Worm (Caenorhabditis elegans) whole organism, late embryonic: ENCODE measurements around the gene ZC262.13.
A peak's percentile ranks its signal among the peaks of the same experiment; 100 is the strongest.
"Not testable (repeated sequence)": the region's sequence is repeated elsewhere in the genome, so short reads cannot be mapped to it uniquely, and the experiment has no call there.

Source experiments
- K02D7.2 ChIP-seq: sonication (generic microtip); optimal IDR thresholded peaks from 2 replicates; lab custom pipeline; 2017; ENCODE audit warnings: mild to moderate bottlenecking, missing genetic modification characterization, missing compliant biosample characterization
- K09A11.1 ChIP-seq: sonication (generic microtip); optimal IDR thresholded peaks from 2 replicates; lab custom pipeline; 2017; ENCODE audit warnings: antibody characterized with exemption, mild to moderate bottlenecking, missing genetic modification characterization, missing compliant biosample characterization; ENCODE audit not compliant: insufficient read depth
- T23F11.4 ChIP-seq: fragments of 200-800 bp; sonication (Bioruptor generic); optimal IDR thresholded peaks from 2 replicates; lab custom pipeline; 2018; ENCODE audit warnings: mild to moderate bottlenecking, missing genetic modification characterization, missing compliant biosample characterization
- Y22D7AL.16 ChIP-seq: sonication (generic microtip); optimal IDR thresholded peaks from 2 replicates; lab custom pipeline; 2016; ENCODE audit warnings: missing genetic modification characterization, missing compliant biosample characterization
- ahr-1 ChIP-seq: sonication (generic microtip); optimal IDR thresholded peaks from 2 replicates; lab custom pipeline; 2016; ENCODE audit warnings: missing genetic modification characterization, missing compliant biosample characterization
- ama-1 ChIP-seq: fragments of 150-350 bp; optimal IDR thresholded peaks from 2 replicates; lab custom pipeline; 2014
- ceh-14 ChIP-seq: sonication (generic microtip); optimal IDR thresholded peaks from 2 replicates; lab custom pipeline; 2016; ENCODE audit warnings: missing genotype, missing genetic modification characterization, missing compliant biosample characterization
- ceh-18 ChIP-seq: sonication (generic microtip); optimal IDR thresholded peaks from 2 replicates; lab custom pipeline; 2016; ENCODE audit warnings: missing genetic modification characterization, missing compliant biosample characterization
- ceh-22 ChIP-seq: sonication (generic microtip); optimal IDR thresholded peaks from 2 replicates; lab custom pipeline; 2017; ENCODE audit warnings: missing biosample characterization, missing genetic modification characterization
- ceh-34 ChIP-seq: sonication (generic microtip); optimal IDR thresholded peaks from 2 replicates; lab custom pipeline; 2016; ENCODE audit warnings: mild to moderate bottlenecking, missing genetic modification characterization, missing compliant biosample characterization
- ceh-48 ChIP-seq: sonication (generic microtip); optimal IDR thresholded peaks from 2 replicates; lab custom pipeline; 2016; ENCODE audit warnings: missing genetic modification characterization, inconsistent platforms, missing compliant biosample characterization
- ceh-9 ChIP-seq: sonication (generic microtip); optimal IDR thresholded peaks from 2 replicates; lab custom pipeline; 2016; ENCODE audit warnings: mild to moderate bottlenecking, missing genetic modification characterization, inconsistent platforms, missing compliant biosample characterization
- che-1 ChIP-seq: sonication (generic microtip); optimal IDR thresholded peaks from 2 replicates; lab custom pipeline; 2016; ENCODE audit warnings: mild to moderate bottlenecking, missing genetic modification characterization, missing compliant biosample characterization
- elt-2 ChIP-seq: sonication (generic microtip); optimal IDR thresholded peaks from 2 replicates; lab custom pipeline; 2016; ENCODE audit warnings: missing genetic modification reagents, missing genetic modification characterization, missing compliant biosample characterization
- fax-1 ChIP-seq: sonication (generic microtip); optimal IDR thresholded peaks from 2 replicates; lab custom pipeline; 2016; ENCODE audit warnings: missing genotype, missing genetic modification characterization, missing compliant biosample characterization
- hlh-30 ChIP-seq: sonication (generic microtip); optimal IDR thresholded peaks from 2 replicates; lab custom pipeline; 2017; ENCODE audit warnings: antibody characterized with exemption, missing genetic modification characterization, missing compliant biosample characterization; ENCODE audit not compliant: insufficient read depth
- hlh-6 ChIP-seq: sonication (generic microtip); optimal IDR thresholded peaks from 2 replicates; lab custom pipeline; 2016; ENCODE audit warnings: missing genotype, missing genetic modification characterization, missing compliant biosample characterization
- lin-11 ChIP-seq: fragments of 200-800 bp; sonication (Bioruptor generic); optimal IDR thresholded peaks from 2 replicates; lab custom pipeline; 2018; ENCODE audit warnings: mild to moderate bottlenecking, missing genetic modification characterization, missing compliant biosample characterization
- madf-2 ChIP-seq: sonication (generic microtip); optimal IDR thresholded peaks from 2 replicates; lab custom pipeline; 2017; ENCODE audit warnings: missing genetic modification characterization, missing compliant biosample characterization
- nfya-1 ChIP-seq: sonication (generic microtip); optimal IDR thresholded peaks from 2 replicates; lab custom pipeline; 2017; ENCODE audit warnings: missing genetic modification characterization, mild to moderate bottlenecking, missing compliant biosample characterization, antibody characterized with exemption, moderate library complexity
- nhr-232 ChIP-seq: sonication (generic microtip); optimal IDR thresholded peaks from 2 replicates; lab custom pipeline; 2016; ENCODE audit warnings: missing genetic modification characterization, missing compliant biosample characterization
- odd-2 ChIP-seq: sonication (generic microtip); optimal IDR thresholded peaks from 2 replicates; lab custom pipeline; 2017; ENCODE audit warnings: antibody characterized with exemption, mild to moderate bottlenecking, missing genetic modification characterization, missing compliant biosample characterization
- pax-1 ChIP-seq: fragments of 150-350 bp; optimal IDR thresholded peaks from 2 replicates; lab custom pipeline; 2014; ENCODE audit warnings: missing biosample characterization, missing genetic modification characterization
- pha-2 ChIP-seq: sonication (generic microtip); optimal IDR thresholded peaks from 2 replicates; lab custom pipeline; 2017; ENCODE audit warnings: mild to moderate bottlenecking, missing genetic modification characterization, missing compliant biosample characterization
- pha-4 ChIP-seq: fragments of 150-350 bp; optimal IDR thresholded peaks from 2 replicates; lab custom pipeline; 2018; ENCODE audit warnings: missing biosample characterization, missing genetic modification reagents, missing genetic modification characterization
- pqm-1 ChIP-seq: sonication (generic microtip); optimal IDR thresholded peaks from 2 replicates; lab custom pipeline; 2016; ENCODE audit warnings: missing genetic modification characterization, missing compliant biosample characterization
- ref-2 ChIP-seq: sonication (generic microtip); optimal IDR thresholded peaks from 2 replicates; lab custom pipeline; 2016; ENCODE audit warnings: missing genetic modification characterization, missing compliant biosample characterization
- rnt-1 ChIP-seq: sonication (generic microtip); optimal IDR thresholded peaks from 2 replicates; lab custom pipeline; 2016; ENCODE audit warnings: missing genetic modification characterization, missing compliant biosample characterization
- sox-2 ChIP-seq: fragments of 200-800 bp; sonication (Bioruptor generic); IDR thresholded peaks from 2 replicates; pipeline ENCODE4 v1.3.6; 2022; ENCODE audit warnings: missing genetic modification reagents, missing genetic modification characterization, missing compliant biosample characterization
- syd-9 ChIP-seq: sonication (generic microtip); optimal IDR thresholded peaks from 2 replicates; lab custom pipeline; 2016; ENCODE audit warnings: mild to moderate bottlenecking, missing genetic modification characterization, moderate library complexity, missing compliant biosample characterization
- tbx-2 ChIP-seq: sonication (generic microtip); optimal IDR thresholded peaks from 2 replicates; lab custom pipeline; 2016; ENCODE audit warnings: missing genetic modification characterization, missing compliant biosample characterization
- ttx-3 ChIP-seq: sonication (generic microtip); optimal IDR thresholded peaks from 2 replicates; lab custom pipeline; 2016; ENCODE audit warnings: missing genetic modification reagents, missing genetic modification characterization, missing compliant biosample characterization
- unc-86 ChIP-seq: sonication (generic microtip); optimal IDR thresholded peaks from 2 replicates; lab custom pipeline; 2016; ENCODE audit warnings: missing genetic modification characterization, missing compliant biosample characterization

Gene ZC262.13

DNA sequence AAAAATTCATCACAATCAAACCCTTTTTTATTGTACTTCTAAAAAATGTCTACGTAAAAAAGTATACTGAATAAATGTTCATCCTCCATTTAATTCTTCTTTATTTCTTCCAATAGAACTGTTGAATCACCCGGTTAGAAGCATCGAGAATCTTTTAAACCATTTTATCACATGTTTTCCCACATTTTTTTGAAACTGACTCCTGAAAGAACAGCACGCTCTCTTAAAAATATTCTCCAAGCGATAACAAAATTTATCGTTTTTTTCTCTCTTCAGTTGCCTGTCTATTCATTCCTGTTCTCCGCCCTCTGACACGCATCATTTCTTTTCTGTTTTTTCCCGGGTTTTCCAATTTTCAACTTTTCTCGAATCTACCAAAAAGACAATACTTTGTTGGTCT lies 1.6 kb upstream of the ZC262.13 start, which contains the start of gene F10E9.12:
F10E9.12 (plus strand) TSS at position 131 of the 400 bp plus-strand sequence.
- TF ChIP-seq ceh-48 (tag; lab: Kevin White, UChicago), result no peak
- TF ChIP-seq pha-4 (tag; lab: Kevin White, UChicago), result no peak
- TF ChIP-seq nhr-232, result no peak
- no peak for TF ChIP-seq fax-1 (tag; lab: Kevin White, UChicago)
- no peak for TF ChIP-seq T23F11.4 (GFP tag; lab: Kevin White, UChicago)

DNA sequence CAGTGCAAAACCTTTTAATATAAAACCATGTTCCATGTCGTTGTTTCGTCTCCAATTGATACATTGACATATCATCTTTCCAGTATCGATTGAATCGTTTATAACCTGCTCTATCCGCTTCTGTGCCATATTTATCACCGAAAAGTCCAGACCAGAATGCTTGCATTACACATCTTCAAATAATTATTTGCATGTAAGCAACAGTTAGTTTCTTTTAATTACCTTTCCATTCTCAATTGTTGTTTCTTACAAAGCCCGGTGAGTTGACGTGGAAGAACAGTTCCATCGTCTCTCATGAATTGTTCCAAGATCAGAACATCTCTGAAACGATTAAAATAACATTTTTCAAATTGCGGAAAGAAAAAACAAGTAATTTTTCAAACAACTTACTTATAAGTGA lies 5.2 kb downstream of the ZC262.13 start, which contains the start of gene iglr-2:
iglr-2 (minus strand) TSS at position 101 of the 400 bp plus-strand sequence.
- TF ChIP-seq elt-2, result no peak
- no peak for TF ChIP-seq pax-1 (tag; lab: Kevin White, UChicago)
- no peak for TF ChIP-seq lin-11
- TF ChIP-seq odd-2 (tag; lab: Kevin White, UChicago), result no peak
- no peak for TF ChIP-seq fax-1 (tag; lab: Kevin White, UChicago)
- no peak for TF ChIP-seq hlh-6 (tag; lab: Kevin White, UChicago)
- no peak for TF ChIP-seq Y22D7AL.16 (tag; lab: Kevin White, UChicago)
- TF ChIP-seq T23F11.4 (GFP tag; lab: Kevin White, UChicago), result no peak
- no peak for TF ChIP-seq nhr-232
- TF ChIP-seq pha-2, result no peak
- no peak for TF ChIP-seq ceh-14 (tag; lab: Kevin White, UChicago)
- TF ChIP-seq unc-86 (tag; lab: Kevin White, UChicago), result no peak
- no peak for TF ChIP-seq syd-9 (tag; lab: Kevin White, UChicago)
- TF ChIP-seq K02D7.2 (tag; lab: Kevin White, UChicago), result no peak

DNA sequence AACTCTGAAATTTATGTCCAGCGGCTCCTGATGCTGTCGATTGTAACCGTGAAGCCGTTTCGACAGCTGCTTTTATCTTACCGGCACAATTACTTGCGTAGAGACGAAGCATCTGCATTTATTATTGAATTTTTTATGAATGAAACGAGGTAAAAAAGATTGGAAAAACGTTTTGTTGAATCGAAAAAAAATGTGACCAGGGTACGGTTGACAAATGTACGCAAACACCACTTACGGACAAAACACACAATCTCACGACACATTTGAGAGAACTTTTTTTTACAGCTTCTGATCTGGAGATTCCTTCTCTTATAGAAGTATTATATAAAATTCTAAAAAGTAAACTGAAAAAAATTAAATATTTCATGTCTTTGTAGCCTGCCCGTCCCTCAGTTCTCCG lies 5.8 kb downstream of the ZC262.13 start, which contains the start of the genes mrps-18A and ZC262.2:
mrps-18A (minus strand) TSS at position 141 of the 400 bp plus-strand sequence.
ZC262.2 (plus strand) TSS at position 284 of the 400 bp plus-strand sequence.
- TF ChIP-seq pha-4 (tag; lab: Kevin White, UChicago) (no peak), nfya-1 (tag; lab: Kevin White, UChicago) (peak; percentile 9), hlh-30 (tag; lab: Kevin White, UChicago) (peak; percentile 62), madf-2 (tag; lab: Kevin White, UChicago) (no peak), K09A11.1 (tag; lab: Kevin White, UChicago) (no peak), ceh-9 (tag; lab: Kevin White, UChicago) (no peak), ttx-3 (tag; lab: Kevin White, UChicago) (no peak)

DNA sequence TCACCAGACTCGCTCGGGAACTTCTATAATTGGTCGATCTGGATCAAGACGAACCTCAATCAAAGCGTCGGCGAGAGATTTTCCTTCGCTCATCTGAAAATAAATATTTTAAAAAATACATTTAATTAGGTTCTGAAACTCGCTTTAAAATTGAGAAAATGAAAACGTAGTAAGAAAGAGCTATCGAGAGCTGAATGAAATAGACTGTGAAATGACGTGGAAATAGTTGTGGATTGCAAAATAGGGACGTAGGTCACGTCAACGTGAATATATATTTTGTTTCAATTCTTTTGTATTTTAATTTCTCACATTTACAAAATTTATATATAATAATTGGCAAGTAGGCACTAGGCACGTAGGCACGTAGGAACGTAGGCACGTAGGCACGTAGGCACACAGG lies 8.4 kb downstream of the ZC262.13 start, which contains the start of gene ZC262.4:
ZC262.4 (minus strand) TSS at position 101 of the 400 bp plus-strand sequence.
- no peak for TF ChIP-seq tbx-2 (tag; lab: Kevin White, UChicago)
- TF ChIP-seq sox-2 (GFP tag; lab: Robert Waterston, UW), result no peak
- TF ChIP-seq nhr-232, result no peak
- TF ChIP-seq ceh-22 (tag; lab: Kevin White, UChicago), result no peak
- no peak for TF ChIP-seq ceh-18 (tag; lab: Kevin White, UChicago)
- TF ChIP-seq ceh-34 (tag; lab: Kevin White, UChicago), result no peak
- no peak for TF ChIP-seq rnt-1 (tag; lab: Kevin White, UChicago)
- TF ChIP-seq ceh-48 (tag; lab: Kevin White, UChicago), result no peak
- TF ChIP-seq nfya-1 (tag; lab: Kevin White, UChicago), result no peak
- TF ChIP-seq ama-1, result no peak
- TF ChIP-seq pha-2, result no peak
- TF ChIP-seq ref-2 (tag; lab: Kevin White, UChicago), result no peak
- no peak for TF ChIP-seq ahr-1 (tag; lab: Kevin White, UChicago)
- no peak for TF ChIP-seq Y22D7AL.16 (tag; lab: Kevin White, UChicago)
- TF ChIP-seq, all 69 proteins: peak for 0

DNA sequence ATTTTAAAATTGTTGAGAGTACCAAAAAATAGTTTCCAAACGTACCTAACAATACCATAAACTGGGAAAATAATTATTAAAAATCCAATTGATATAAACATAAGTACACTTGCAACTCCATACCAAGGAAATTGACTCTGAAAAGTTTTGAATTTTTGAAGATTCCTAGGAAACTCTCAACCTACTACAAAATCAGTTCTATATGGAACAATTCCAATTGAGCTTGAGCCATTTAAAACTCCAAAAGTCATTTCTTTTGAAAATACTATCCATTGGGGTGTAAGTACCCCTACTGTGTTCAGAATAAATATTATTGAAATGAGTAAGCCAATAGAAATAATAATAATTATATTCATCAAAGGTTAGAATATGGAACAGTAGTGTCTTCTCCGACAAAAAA lies 13.4 kb downstream of the ZC262.13 start, which contains the start of gene clc-28:
clc-28 (minus strand) TSS at position 101 of the 400 bp plus-strand sequence.
- not testable (repeated sequence) for TF ChIP-seq che-1, pax-1, pqm-1 (tag; lab: Kevin White, UChicago)
